Worm (Caenorhabditis elegans): ENCODE results near the gene cgr-1.

ce11 chrX:3576239-3576638 lies 24.0 kb downstream of the cgr-1 start, which contains the start of gene ckc-1:
- TF ChIP-seq unc-62 (GFP tag; optimal IDR thresholded peaks at IDR 0.05) = no peak
- TF ChIP-seq elt-1 (tag; optimal IDR thresholded peaks at IDR 0.05; ENCODE audit: borderline replicate concordance, insufficient read depth) = no peak
- TF ChIP-seq hlh-1 (tag; optimal IDR thresholded peaks at IDR 0.05) = no peak
- no peak for TF ChIP-seq sptf-1 (tag; optimal IDR thresholded peaks at IDR 0.05)
- TF ChIP-seq mab-5 (tag; optimal IDR thresholded peaks at IDR 0.05) = no peak
- TF ChIP-seq elt-3 (tag; optimal IDR thresholded peaks at IDR 0.05) = no peak
- no peak for TF ChIP-seq snpc-4 (tag; optimal IDR thresholded peaks at IDR 0.05)
- TF ChIP-seq mep-1 (tag; optimal IDR thresholded peaks at IDR 0.05) = no peak
- TF ChIP-seq lin-32 (GFP tag; optimal IDR thresholded peaks at IDR 0.05) = no peak

Data from whole organism, mixed stage, embryonic.